Worm (Caenorhabditis elegans) whole organism, mixed stage, embryonic: ENCODE results near the gene spr-2.

Experiments used
- M03D4.4 ChIP-seq: sonication (generic microtip); optimal IDR thresholded peaks from 2 replicates; lab custom pipeline; 2017; ENCODE audit warnings: mild to moderate bottlenecking, missing genetic modification characterization, missing compliant biosample characterization
- bed-3 ChIP-seq: fragments of 200-800 bp; sonication (Bioruptor generic); optimal IDR thresholded peaks from 3 replicates; lab custom pipeline; 2018; ENCODE audit warnings: mild to moderate bottlenecking, missing genetic modification characterization, moderate library complexity, missing compliant biosample characterization
- blmp-1 ChIP-seq: fragments of 150-350 bp; optimal IDR thresholded peaks from 2 replicates; lab custom pipeline; 2014; ENCODE audit warnings: missing biosample characterization, missing genetic modification characterization
- ceh-39 ChIP-seq: fragments of 150-350 bp; optimal IDR thresholded peaks from 2 replicates; lab custom pipeline; 2014; ENCODE audit warnings: missing biosample characterization, missing genetic modification characterization
- ceh-43 ChIP-seq: fragments of 200-800 bp; sonication (Bioruptor generic); optimal IDR thresholded peaks from 2 replicates; lab custom pipeline; 2018; ENCODE audit warnings: mild to moderate bottlenecking, missing genetic modification characterization, moderate library complexity, missing compliant biosample characterization
- ceh-83 ChIP-seq: fragments of 200-800 bp; sonication (Bioruptor generic); optimal IDR thresholded peaks from 2 replicates; lab custom pipeline; 2018; ENCODE audit warnings: mild to moderate bottlenecking, missing genetic modification characterization, missing compliant biosample characterization
- ces-1 ChIP-seq: fragments of 150-350 bp; optimal IDR thresholded peaks from 2 replicates; lab custom pipeline; 2014; ENCODE audit warnings: missing biosample characterization, missing genetic modification reagents, missing genetic modification characterization
- cnd-1 ChIP-seq: fragments of 200-800 bp; sonication (Bioruptor generic); optimal IDR thresholded peaks from 2 replicates; lab custom pipeline; 2018; ENCODE audit warnings: mild to moderate bottlenecking, missing genetic modification characterization, missing compliant biosample characterization
- drap-1 ChIP-seq: fragments of 200-800 bp; sonication (Bioruptor generic); optimal IDR thresholded peaks from 3 replicates; lab custom pipeline; 2018; ENCODE audit warnings: mild to moderate bottlenecking, missing genetic modification characterization, missing compliant biosample characterization
- elt-1 ChIP-seq: sonication (generic microtip); optimal IDR thresholded peaks from 2 replicates; lab custom pipeline; 2017; ENCODE audit warnings: missing genetic modification characterization, mild to moderate bottlenecking, missing compliant biosample characterization, antibody characterized with exemption, moderate library complexity, borderline replicate concordance; ENCODE audit not compliant: insufficient read depth
- elt-3 ChIP-seq: fragments of 150-350 bp; optimal IDR thresholded peaks from 2 replicates; lab custom pipeline; 2014; ENCODE audit warnings: missing biosample characterization, missing genetic modification characterization
- flh-1 ChIP-seq: fragments of 200-800 bp; sonication (Bioruptor generic); optimal IDR thresholded peaks from 2 replicates; lab custom pipeline; 2018; ENCODE audit warnings: mild to moderate bottlenecking, missing genetic modification characterization, moderate library complexity, missing compliant biosample characterization
- ham-2 ChIP-seq: fragments of 200-800 bp; sonication (Bioruptor generic); optimal IDR thresholded peaks from 2 replicates; lab custom pipeline; 2018; ENCODE audit warnings: mild to moderate bottlenecking, missing genetic modification characterization, missing compliant biosample characterization
- hlh-1 ChIP-seq: fragments of 150-350 bp; optimal IDR thresholded peaks from 2 replicates; lab custom pipeline; 2014; ENCODE audit warnings: missing biosample characterization, missing genetic modification reagents, missing genetic modification characterization
- lin-13 ChIP-seq: fragments of 150-350 bp; optimal IDR thresholded peaks from 2 replicates; lab custom pipeline; 2014; ENCODE audit warnings: missing biosample characterization, missing genetic modification characterization
- lin-32 ChIP-seq: fragments of 200-800 bp; sonication (Bioruptor generic); optimal IDR thresholded peaks from 2 replicates; lab custom pipeline; 2018; ENCODE audit warnings: mild to moderate bottlenecking, missing genetic modification characterization, missing compliant biosample characterization
- lsy-2 ChIP-seq: fragments of 150-350 bp; optimal IDR thresholded peaks from 2 replicates; lab custom pipeline; 2014; ENCODE audit warnings: missing biosample characterization, missing genetic modification characterization
- mab-5 ChIP-seq: fragments of 150-350 bp; optimal IDR thresholded peaks from 2 replicates; lab custom pipeline; 2014; ENCODE audit warnings: missing biosample characterization, missing genetic modification characterization
- mep-1 ChIP-seq: fragments of 150-350 bp; optimal IDR thresholded peaks from 2 replicates; lab custom pipeline; 2017; ENCODE audit warnings: missing biosample characterization, missing genetic modification reagents, missing genetic modification characterization, inconsistent platforms
- mls-2 ChIP-seq: sonication (generic microtip); optimal IDR thresholded peaks from 2 replicates; lab custom pipeline; 2016; ENCODE audit warnings: mild to moderate bottlenecking, missing genetic modification characterization, moderate library complexity, missing compliant biosample characterization
- nhr-12 ChIP-seq: fragments of 150-350 bp; optimal IDR thresholded peaks from 2 replicates; lab custom pipeline; 2014; ENCODE audit warnings: missing biosample characterization, missing genetic modification characterization
- nhr-2 ChIP-seq: fragments of 150-350 bp; optimal IDR thresholded peaks from 2 replicates; lab custom pipeline; 2014; ENCODE audit warnings: missing biosample characterization, missing genetic modification characterization
- nhr-237 ChIP-seq: fragments of 150-350 bp; optimal IDR thresholded peaks from 2 replicates; lab custom pipeline; 2014; ENCODE audit warnings: missing biosample characterization, missing genetic modification characterization
- nhr-28 ChIP-seq: fragments of 150-350 bp; optimal IDR thresholded peaks from 2 replicates; lab custom pipeline; 2014; ENCODE audit warnings: missing biosample characterization, missing genetic modification characterization
- nhr-76 ChIP-seq: sonication (generic microtip); optimal IDR thresholded peaks from 2 replicates; lab custom pipeline; 2017; ENCODE audit warnings: missing biosample characterization, missing genetic modification characterization
- pha-4 ChIP-seq: fragments of 150-350 bp; optimal IDR thresholded peaks from 2 replicates; lab custom pipeline; 2018; ENCODE audit warnings: missing biosample characterization, missing genetic modification reagents, missing genetic modification characterization
- sem-2 ChIP-seq: fragments of 200-800 bp; sonication (Bioruptor generic); optimal IDR thresholded peaks from 2 replicates; lab custom pipeline; 2018; ENCODE audit warnings: mild to moderate bottlenecking, missing genetic modification characterization, missing compliant biosample characterization
- snpc-4 ChIP-seq: fragments of 150-350 bp; optimal IDR thresholded peaks from 2 replicates; lab custom pipeline; 2014; ENCODE audit warnings: missing biosample characterization, missing genetic modification characterization
- sptf-1 ChIP-seq: sonication (generic microtip); optimal IDR thresholded peaks from 2 replicates; lab custom pipeline; 2017; ENCODE audit warnings: mild to moderate bottlenecking, missing genetic modification characterization, moderate library complexity, missing compliant biosample characterization
- tbx-8 ChIP-seq: fragments of 200-800 bp; sonication (Bioruptor generic); optimal IDR thresholded peaks from 2 replicates; lab custom pipeline; 2018; ENCODE audit warnings: mild to moderate bottlenecking, missing genetic modification characterization, moderate library complexity, missing compliant biosample characterization
- unc-120 ChIP-seq: sonication (generic microtip); optimal IDR thresholded peaks from 2 replicates; lab custom pipeline; 2017; ENCODE audit warnings: missing genetic modification characterization, missing compliant biosample characterization; ENCODE audit not compliant: poor library complexity, severe bottlenecking
- unc-39 ChIP-seq: fragments of 150-350 bp; optimal IDR thresholded peaks from 2 replicates; lab custom pipeline; 2014; ENCODE audit warnings: missing biosample characterization, missing genetic modification characterization
- unc-62 ChIP-seq: fragments of 150-350 bp; optimal IDR thresholded peaks from 2 replicates; lab custom pipeline; 2014; ENCODE audit warnings: missing biosample characterization, missing genetic modification reagents, missing genetic modification characterization
- zip-8 ChIP-seq: fragments of 150-350 bp; optimal IDR thresholded peaks from 2 replicates; lab custom pipeline; 2014; ENCODE audit warnings: missing biosample characterization, missing genetic modification characterization
- ztf-11 ChIP-seq: fragments of 150-350 bp; optimal IDR thresholded peaks from 2 replicates; lab custom pipeline; 2014; ENCODE audit warnings: missing biosample characterization, missing genetic modification characterization

spr-2 gene

ce11 chrIV:8891131-8891530, at the start of gene spr-2:
spr-2 (plus strand) TSS chrIV:8891462.
- TF ChIP-seq ces-1 (GFP tag; lab: Kevin White, UChicago) (peak; percentile 83), ceh-83 (GFP tag; lab: Kevin White, UChicago) (no peak), nhr-12 (tag; lab: Kevin White, UChicago) (no peak), flh-1 (no peak), nhr-2 (no peak), snpc-4 (tag; lab: Kevin White, UChicago) (no peak), drap-1 (GFP tag; lab: Kevin White, UChicago) (no peak), nhr-76 (tag; lab: Kevin White, UChicago) (no peak), blmp-1 (no peak), lin-13 (tag; lab: Kevin White, UChicago) (peak; percentile 5), mab-5 (tag; lab: Kevin White, UChicago) (no peak), sptf-1 (tag; lab: Kevin White, UChicago) (no peak), elt-3 (no peak), nhr-28 (tag; lab: Kevin White, UChicago) (no peak), lin-32 (GFP tag; lab: Kevin White, UChicago) (no peak), pha-4 (peak; percentile 55), unc-62 (no peak), cnd-1 (no peak), sem-2 (GFP tag; lab: Kevin White, UChicago) (no peak), bed-3 (GFP tag; lab: Kevin White, UChicago) (no peak), lsy-2 (no peak), nhr-237 (tag; lab: Kevin White, UChicago) (no peak), hlh-1 (tag; lab: Kevin White, UChicago) (no peak), unc-120 (no peak), ceh-43 (GFP tag; lab: Kevin White, UChicago) (no peak), ztf-11 (tag; lab: Kevin White, UChicago) (no peak), mls-2 (tag; lab: Kevin White, UChicago) (no peak), ham-2 (GFP tag; lab: Kevin White, UChicago) (peak; percentile 38), elt-1 (no peak), zip-8 (tag; lab: Kevin White, UChicago) (no peak), unc-39 (tag; lab: Kevin White, UChicago) (no peak), tbx-8 (GFP tag; lab: Kevin White, UChicago) (no peak), mep-1 (peak; percentile 59), ceh-39 (tag; lab: Kevin White, UChicago) (no peak), M03D4.4 (tag; lab: Kevin White, UChicago) (no peak)

ce11 chrIV:8844457-8844856, 46.8 kb upstream of the spr-2 start, which contains the start of gene T11B7.2:
T11B7.2 (minus strand) TSS chrIV:8844557.
- TF ChIP-seq nhr-12 (tag; lab: Kevin White, UChicago) (no peak), unc-39 (tag; lab: Kevin White, UChicago) (no peak), M03D4.4 (tag; lab: Kevin White, UChicago) (no peak), flh-1 (no peak), elt-3 (no peak), sptf-1 (tag; lab: Kevin White, UChicago) (no peak), nhr-28 (tag; lab: Kevin White, UChicago) (no peak), elt-1 (no peak), drap-1 (GFP tag; lab: Kevin White, UChicago) (no peak), ces-1 (GFP tag; lab: Kevin White, UChicago) (no peak), ceh-83 (GFP tag; lab: Kevin White, UChicago) (no peak), lin-32 (GFP tag; lab: Kevin White, UChicago) (no peak), lsy-2 (no peak), ceh-39 (tag; lab: Kevin White, UChicago) (no peak), snpc-4 (tag; lab: Kevin White, UChicago) (no peak), blmp-1 (no peak), hlh-1 (tag; lab: Kevin White, UChicago) (no peak), sem-2 (GFP tag; lab: Kevin White, UChicago) (no peak)

- no peak for TF ChIP-seq blmp-1
- no peak for TF ChIP-seq elt-3
- TF ChIP-seq tbx-8 (GFP tag; lab: Kevin White, UChicago) = no peak
- TF ChIP-seq cnd-1 = no peak
- TF ChIP-seq drap-1 (GFP tag; lab: Kevin White, UChicago) = no peak
- no peak for TF ChIP-seq lsy-2
- TF ChIP-seq ceh-39 (tag; lab: Kevin White, UChicago) = no peak
- TF ChIP-seq pha-4 = no peak
- no peak for TF ChIP-seq sem-2 (GFP tag; lab: Kevin White, UChicago)
- TF ChIP-seq snpc-4 (tag; lab: Kevin White, UChicago) = no peak
- TF ChIP-seq elt-1 = no peak
- no peak for TF ChIP-seq unc-39 (tag; lab: Kevin White, UChicago)
- no peak for TF ChIP-seq M03D4.4 (tag; lab: Kevin White, UChicago)
Observed at ce11 chrIV:8845922-8846321, 45.3 kb upstream of the spr-2 start.
